Worm (Caenorhabditis elegans): ENCODE data around the gene vps-29.

DNA sequence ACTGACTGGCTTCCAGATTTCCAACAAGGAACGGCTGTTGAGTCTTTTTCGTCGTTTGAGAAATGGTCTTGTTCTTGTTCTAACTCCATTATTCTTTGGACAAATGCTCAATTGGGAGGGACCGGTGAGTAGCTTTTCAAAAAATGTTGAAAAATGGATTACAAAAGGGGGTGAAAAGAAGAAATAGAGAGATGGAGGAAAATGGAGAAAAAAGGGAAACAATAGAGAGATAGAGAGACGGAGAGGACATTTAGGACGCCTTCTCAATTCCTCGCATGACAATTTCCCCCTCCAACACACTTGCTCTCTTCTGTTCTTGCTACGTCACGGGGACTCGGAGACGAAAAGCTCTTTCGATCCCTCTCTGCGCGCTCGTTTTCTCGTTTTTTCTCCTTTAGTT is 40.1 kb upstream of the vps-29 start:
- no peak for TF ChIP-seq pha-4 (tag; optimal IDR thresholded peaks at IDR 0.05)
- no peak for TF ChIP-seq nhr-28 (tag; optimal IDR thresholded peaks at IDR 0.05)
- no peak for TF ChIP-seq M03D4.4 (tag; optimal IDR thresholded peaks at IDR 0.05)
- TF ChIP-seq ztf-11 (tag; optimal IDR thresholded peaks at IDR 0.05): no peak
